Fruit fly (Drosophila melanogaster) Kc167 (cell line): ENCODE results near the gene NijA.

Experiments used
- Myc ChIP-seq: fragments of >200 bp; optimal IDR thresholded peaks from 2 replicates; lab custom pipeline; 2017; ENCODE audit warnings: missing external identifiers
- psq ChIP-seq: fragments of >200 bp; optimal IDR thresholded peaks from 2 replicates; lab custom pipeline; 2017; ENCODE audit warnings: missing external identifiers
- ttk ChIP-seq: sonication (Bioruptor generic); optimal IDR thresholded peaks from 2 replicates; lab custom pipeline; 2017; ENCODE audit warnings: missing external identifiers

DNA sequence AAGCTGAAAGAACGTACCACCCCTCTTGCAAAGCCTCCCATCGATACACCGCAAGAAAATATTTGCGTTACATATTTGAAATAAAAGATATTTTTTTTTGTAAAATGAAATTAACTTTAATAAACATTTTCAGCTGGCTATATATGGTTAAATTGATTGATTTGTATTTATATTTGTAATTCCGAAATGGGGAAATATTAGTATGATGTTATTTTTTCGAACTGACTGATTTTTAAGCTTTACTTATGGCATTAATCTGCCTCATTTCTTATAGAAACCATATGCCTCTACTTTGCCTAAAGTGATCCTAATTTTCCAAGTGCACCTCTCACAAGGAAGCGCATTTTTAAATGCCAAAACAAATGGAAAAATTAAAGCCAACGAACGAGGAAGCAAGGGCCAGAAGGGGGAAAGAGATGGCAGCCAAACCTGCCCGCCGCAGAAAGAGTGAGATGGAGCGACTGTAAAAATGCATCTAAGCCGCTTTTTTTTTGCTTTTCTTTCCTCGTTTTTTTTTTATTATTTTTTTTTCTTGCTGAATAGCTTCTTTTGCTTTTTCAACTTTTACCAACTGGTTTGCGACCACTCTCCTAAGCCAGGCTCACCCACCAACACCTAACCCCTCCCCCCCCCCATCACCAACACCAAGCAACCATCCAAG, 16.9 kb upstream of the NijA start:
- no peak for TF ChIP-seq ttk (lab: Kevin White, UChicago)
- TF ChIP-seq Myc (lab: Kevin White, UChicago) = no peak
- TF ChIP-seq psq (lab: Kevin White, UChicago) = no peak
